Fruit fly (Drosophila melanogaster) whole organism, embryonic: ENCODE results near the gene Rrp45.

Experiments used
- Bdp1 ChIP-seq: fragments of 200-800 bp; sonication (Bioruptor generic); optimal IDR thresholded peaks from 3 replicates; lab custom pipeline; 2016; ENCODE audit warnings: missing biosample characterization, missing genetic modification characterization
- Blimp-1 ChIP-seq: fragments of 200-800 bp; sonication (Bioruptor generic); optimal IDR thresholded peaks from 3 replicates; lab custom pipeline; 2018; ENCODE audit warnings: missing biosample characterization, missing genetic modification characterization, mild to moderate bottlenecking, moderate library complexity, missing genetic modification reagents
- CG11696 ChIP-seq: fragments of 200-800 bp; sonication (Bioruptor generic); IDR thresholded peaks from 2 replicates; pipeline ENCODE4 v1.3.6; 2022; ENCODE audit warnings: missing biosample characterization, missing genetic modification characterization
- CG12219 ChIP-seq: fragments of 200-800 bp; sonication (Bioruptor generic); optimal IDR thresholded peaks from 3 replicates; lab custom pipeline; 2018; ENCODE audit warnings: missing biosample characterization, mild to moderate bottlenecking, missing genetic modification characterization
- CG17612 ChIP-seq: fragments of 200-800 bp; sonication (Bioruptor generic); IDR thresholded peaks from 2 replicates; pipeline ENCODE4 v1.3.6; 2022; ENCODE audit warnings: missing biosample characterization, missing genetic modification characterization
- CG18011 ChIP-seq: fragments of 200-800 bp; sonication (Bioruptor generic); optimal IDR thresholded peaks from 2 replicates; lab custom pipeline; 2017; ENCODE audit warnings: missing biosample characterization, missing genetic modification characterization, mild to moderate bottlenecking, moderate library complexity, missing genotype
- CG31365 ChIP-seq: fragments of 200-800 bp; sonication (Bioruptor generic); optimal IDR thresholded peaks from 2 replicates; lab custom pipeline; 2018; ENCODE audit warnings: missing biosample characterization, mild to moderate bottlenecking, missing genetic modification characterization
- CG32532 ChIP-seq: fragments of 200-800 bp; sonication (Bioruptor generic); IDR thresholded peaks from 2 replicates; pipeline ENCODE4 v1.3.6; 2022; ENCODE audit warnings: missing biosample characterization, missing genetic modification characterization
- CG34376 ChIP-seq: fragments of 200-800 bp; sonication (Bioruptor generic); optimal IDR thresholded peaks from 2 replicates; lab custom pipeline; 2018; ENCODE audit warnings: missing biosample characterization, mild to moderate bottlenecking, missing genetic modification characterization
- CG3838 ChIP-seq: fragments of 200-800 bp; sonication (Bioruptor generic); optimal IDR thresholded peaks from 3 replicates; lab custom pipeline; 2016; ENCODE audit warnings: missing biosample characterization, missing genetic modification characterization
- CG4328 ChIP-seq: fragments of 200-800 bp; sonication (Bioruptor generic); optimal IDR thresholded peaks from 3 replicates; lab custom pipeline; 2017; ENCODE audit warnings: missing biosample characterization, missing genetic modification reagents, missing genetic modification characterization
- CG6175 ChIP-seq: fragments of 200-800 bp; sonication (Bioruptor generic); IDR thresholded peaks from 3 replicates; pipeline ENCODE4 v1.3.6; 2022; ENCODE audit warnings: missing biosample characterization, missing genetic modification characterization
- CG6254 ChIP-seq: fragments of 200-800 bp; sonication (Bioruptor generic); optimal IDR thresholded peaks from 3 replicates; lab custom pipeline; 2017; ENCODE audit warnings: mild to moderate bottlenecking, missing biosample characterization, missing genetic modification reagents, missing genetic modification characterization
- CG6272 ChIP-seq: fragments of 200-800 bp; sonication (Bioruptor generic); IDR thresholded peaks from 2 replicates; pipeline ENCODE4 v1.3.6; 2022; ENCODE audit warnings: missing biosample characterization, missing genetic modification characterization
- CG6791 ChIP-seq: fragments of 200-800 bp; sonication (Bioruptor generic); IDR thresholded peaks from 3 replicates; pipeline ENCODE4 v1.3.6; 2022; ENCODE audit warnings: missing biosample characterization, missing genetic modification characterization; ENCODE audit not compliant: partially characterized antibody
- CG8290 ChIP-seq, 3 experiments: fragments of 200-800 bp; sonication (Bioruptor generic); optimal IDR thresholded peaks; 2 replicates each; lab custom pipeline; 2016 to 2019; ENCODE audit warnings: missing biosample characterization in 3 of 3, missing genetic modification characterization in 3 of 3, mild to moderate bottlenecking in 2 of 3, moderate library complexity in 1 of 3
- CTCF ChIP-seq: fragments of 200-800 bp; sonication (Bioruptor generic); optimal IDR thresholded peaks from 2 replicates; lab custom pipeline; 2017; ENCODE audit warnings: missing biosample characterization, mild to moderate bottlenecking, missing genetic modification characterization, moderate library complexity
- GATAe ChIP-seq: fragments of 200-800 bp; sonication (Bioruptor generic); conservative IDR thresholded peaks from 2 replicates; pipeline ENCODE4 v1.3.6; 2022; ENCODE audit warnings: missing biosample characterization, missing genetic modification characterization
- HLH4C ChIP-seq: fragments of 200-800 bp; sonication (Bioruptor generic); IDR thresholded peaks from 3 replicates; pipeline ENCODE4 v1.3.6; 2022; ENCODE audit warnings: missing biosample characterization, missing genetic modification characterization; ENCODE audit not compliant: partially characterized antibody
- Six4 ChIP-seq: fragments of 200-800 bp; sonication (Bioruptor generic); optimal IDR thresholded peaks from 2 replicates; lab custom pipeline; 2016; ENCODE audit warnings: missing biosample characterization, missing genetic modification characterization
- Xbp1 ChIP-seq: fragments of 200-800 bp; sonication (Bioruptor generic); optimal IDR thresholded peaks from 3 replicates; lab custom pipeline; 2016; ENCODE audit warnings: missing biosample characterization, mild to moderate bottlenecking, missing genetic modification characterization
- Xrp1 ChIP-seq: fragments of 200-800 bp; sonication (Bioruptor generic); IDR thresholded peaks from 2 replicates; pipeline ENCODE4 v1.3.6; 2022; ENCODE audit warnings: missing biosample characterization, missing genetic modification characterization
- cato ChIP-seq: fragments of 200-800 bp; sonication (Bioruptor generic); optimal IDR thresholded peaks from 2 replicates; lab custom pipeline; 2016; ENCODE audit warnings: missing biosample characterization, missing genetic modification characterization, borderline replicate concordance
- chm ChIP-seq: fragments of 200-800 bp; sonication (Bioruptor generic); IDR thresholded peaks from 2 replicates; pipeline ENCODE4 v1.3.6; 2022; ENCODE audit warnings: missing biosample characterization, missing genetic modification characterization
- da ChIP-seq: fragments of 200-800 bp; sonication (Bioruptor generic); optimal IDR thresholded peaks from 2 replicates; lab custom pipeline; 2016; ENCODE audit warnings: missing biosample characterization, missing genetic modification characterization
- dan ChIP-seq: fragments of 200-800 bp; sonication (Bioruptor generic); IDR thresholded peaks from 2 replicates; pipeline ENCODE4 v1.3.6; 2022; ENCODE audit warnings: missing biosample characterization, missing genetic modification characterization
- danr ChIP-seq: fragments of 200-800 bp; sonication (Bioruptor generic); IDR thresholded peaks from 2 replicates; pipeline ENCODE4 v1.3.6; 2022; ENCODE audit warnings: missing biosample characterization, missing genetic modification characterization
- dmrt99B ChIP-seq: fragments of 200-800 bp; sonication (Bioruptor generic); optimal IDR thresholded peaks from 2 replicates; lab custom pipeline; 2018; ENCODE audit warnings: missing biosample characterization, mild to moderate bottlenecking, missing genetic modification characterization, moderate library complexity
- exex ChIP-seq: fragments of 200-800 bp; sonication (Bioruptor generic); optimal IDR thresholded peaks from 4 replicates; lab custom pipeline; 2018; ENCODE audit warnings: missing biosample characterization, mild to moderate bottlenecking, missing genetic modification characterization, moderate library complexity
- grn ChIP-seq: fragments of 200-800 bp; sonication (Bioruptor generic); optimal IDR thresholded peaks from 3 replicates; lab custom pipeline; 2017; ENCODE audit warnings: missing biosample characterization, missing genetic modification characterization
- mam ChIP-seq: fragments of 200-800 bp; sonication (Bioruptor generic); optimal IDR thresholded peaks from 3 replicates; lab custom pipeline; 2016; ENCODE audit warnings: missing biosample characterization, missing genetic modification characterization
- nerfin-1 ChIP-seq: fragments of 200-800 bp; sonication (Bioruptor generic); optimal IDR thresholded peaks from 3 replicates; lab custom pipeline; 2019; ENCODE audit warnings: missing biosample characterization, mild to moderate bottlenecking, missing genetic modification characterization, moderate library complexity
- pros ChIP-seq: fragments of 200-800 bp; sonication (Bioruptor generic); optimal IDR thresholded peaks from 3 replicates; lab custom pipeline; 2019; ENCODE audit warnings: missing biosample characterization, mild to moderate bottlenecking, missing genetic modification characterization, moderate library complexity
- ranshi ChIP-seq: fragments of 200-800 bp; sonication (Bioruptor generic); IDR thresholded peaks from 2 replicates; pipeline ENCODE4 v1.3.6; 2022; ENCODE audit warnings: missing biosample characterization, missing genetic modification characterization
- row ChIP-seq: fragments of 200-800 bp; sonication (Bioruptor generic); IDR thresholded peaks from 3 replicates; pipeline ENCODE4 v1.3.6; 2022; ENCODE audit warnings: missing biosample characterization, missing genetic modification characterization
- run ChIP-seq: fragments of 200-800 bp; sonication (Bioruptor generic); optimal IDR thresholded peaks from 3 replicates; lab custom pipeline; 2018; ENCODE audit warnings: missing biosample characterization, mild to moderate bottlenecking, missing genetic modification characterization
- sd ChIP-seq: fragments of 200-800 bp; sonication (Bioruptor generic); optimal IDR thresholded peaks from 3 replicates; lab custom pipeline; 2018; ENCODE audit warnings: missing biosample characterization, mild to moderate bottlenecking, missing genetic modification characterization, moderate library complexity
- sug ChIP-seq: fragments of 200-800 bp; optimal IDR thresholded peaks from 2 replicates; lab custom pipeline; 2019; ENCODE audit warnings: missing biosample characterization, mild to moderate bottlenecking, missing genetic modification characterization, moderate library complexity
- tio ChIP-seq: fragments of 200-800 bp; sonication (Bioruptor generic); optimal IDR thresholded peaks from 2 replicates; lab custom pipeline; 2017; ENCODE audit warnings: missing biosample characterization, missing genetic modification characterization, inconsistent platforms
- trem ChIP-seq: fragments of 200-800 bp; optimal IDR thresholded peaks from 3 replicates; lab custom pipeline; 2019; ENCODE audit warnings: missing biosample characterization, mild to moderate bottlenecking, missing genetic modification characterization, moderate library complexity
- trh ChIP-seq: fragments of 200-800 bp; sonication (Bioruptor generic); optimal IDR thresholded peaks from 2 replicates; lab custom pipeline; 2016; ENCODE audit warnings: missing biosample characterization, missing genetic modification characterization
- vnd ChIP-seq: fragments of 200-800 bp; sonication (Bioruptor generic); IDR thresholded peaks from 3 replicates; pipeline ENCODE4 v1.3.6; 2022; ENCODE audit warnings: missing biosample characterization, missing genetic modification characterization; ENCODE audit not compliant: partially characterized antibody

Rrp45 gene

dm6 chrX:16746824-16747223 lies 44.2 kb downstream of the Rrp45 start (continued):
- TF ChIP-seq Xrp1 (GFP tag; lab: Robert Waterston, UW) (0 out of 2 replicates have a peak, but pooled peaks have one; percentile 14), CTCF (peak; percentile 90), CG32532 (GFP tag; lab: Robert Waterston, UW) (peak; percentile 26; the same call in 1 of the 2 replicates), da (GFP tag; lab: Kevin White, UChicago) (no peak), dmrt99B (tag; lab: Kevin White, UChicago) (peak; percentile 30), chm (GFP tag; lab: Robert Waterston, UW) (0 out of 2 replicates have a peak, but pooled peaks have one; percentile 14), CG4328 (GFP tag; lab: Kevin White, UChicago) (no peak), trem (tag; lab: Kevin White, UChicago) (peak; percentile 69), row (GFP tag; lab: Robert Waterston, UW) (no peak), CG3838 (GFP tag; lab: Kevin White, UChicago) (no peak), Xbp1 (GFP tag; lab: Kevin White, UChicago) (no peak), CG6272 (GFP tag; lab: Robert Waterston, UW) (no peak)

- TF ChIP-seq tio: no peak
- no peak for TF ChIP-seq CG31365 (tag; lab: Kevin White, UChicago)
- peak; percentile 45; the same call in 1 of the 2 replicates for TF ChIP-seq CG11696
- peak; percentile 85 for TF ChIP-seq sug
- peak; percentile 64 for TF ChIP-seq exex
- TF ChIP-seq pros (GFP tag; lab: Kevin White, UChicago): no peak
- TF ChIP-seq CG34376 (GFP tag; lab: Kevin White, UChicago): peak; percentile 16
- TF ChIP-seq grn (GFP tag; lab: Kevin White, UChicago): peak; percentile 28
- TF ChIP-seq CG6254 (GFP tag; lab: Kevin White, UChicago): no peak
- peak; percentile 48 for TF ChIP-seq sd (tag; lab: Kevin White, UChicago)
- 0 out of 2 replicates have a peak, but pooled peaks have one; percentile 18 for TF ChIP-seq GATAe
Observed at dm6 chrX:16745942-16746341, 45.1 kb downstream of the Rrp45 start.

- TF ChIP-seq CG8290 (GFP tag; optimal IDR thresholded peaks at IDR 0.05; lab: Kevin White, UChicago): peak; percentile 44
- no peak for TF ChIP-seq CG8290 (tag; optimal IDR thresholded peaks at IDR 0.05; lab: Kevin White, UChicago)
- no peak for TF ChIP-seq mam (GFP tag; lab: Kevin White, UChicago)
- peak; percentile 96 for TF ChIP-seq CG18011 (GFP tag; lab: Kevin White, UChicago)
- TF ChIP-seq CG12219 (GFP tag; lab: Kevin White, UChicago): no peak
- no peak for TF ChIP-seq CG6175 (GFP tag; lab: Robert Waterston, UW)
- TF ChIP-seq danr (GFP tag; lab: Robert Waterston, UW): no peak
- TF ChIP-seq Bdp1 (GFP tag; lab: Kevin White, UChicago): no peak
- TF ChIP-seq run (tag; lab: Kevin White, UChicago): no peak
- TF ChIP-seq cato (GFP tag; lab: Kevin White, UChicago): no peak
- TF ChIP-seq CG17612 (GFP tag; lab: Robert Waterston, UW): no peak
- no peak for TF ChIP-seq dan (GFP tag; lab: Robert Waterston, UW)
- 0 out of 3 replicates have a peak, but pooled peaks have one; percentile 9 for TF ChIP-seq CG6791 (GFP tag; lab: Robert Waterston, UW)
- no peak for TF ChIP-seq vnd (GFP tag; lab: Robert Waterston, UW)
- no peak for TF ChIP-seq Six4 (GFP tag; lab: Kevin White, UChicago)
- no peak for TF ChIP-seq nerfin-1 (tag; lab: Kevin White, UChicago)
- TF ChIP-seq CTCF: peak; percentile 30
- TF ChIP-seq HLH4C: no peak
- no peak for TF ChIP-seq trh (GFP tag; lab: Kevin White, UChicago)
- TF ChIP-seq Blimp-1: no peak
- TF ChIP-seq ranshi (GFP tag; lab: Robert Waterston, UW): no peak
Observed at dm6 chrX:16744345-16744744, 46.7 kb downstream of the Rrp45 start.
